Fruit fly (Drosophila melanogaster) whole organism, prepupa: ENCODE data around the gene S-Lap3.

Experiments
- CG10669 ChIP-seq: fragments of 200-800 bp; sonication (Bioruptor generic); optimal IDR thresholded peaks from 3 replicates; lab custom pipeline; 2018; ENCODE audit warnings: missing biosample characterization, mild to moderate bottlenecking, missing genetic modification characterization, moderate library complexity
- CG6276 ChIP-seq: fragments of 200-800 bp; sonication (Bioruptor generic); optimal IDR thresholded peaks from 2 replicates; lab custom pipeline; 2017; ENCODE audit warnings: missing biosample characterization, mild to moderate bottlenecking, missing genetic modification characterization
- CG6792 ChIP-seq: fragments of 200-800 bp; sonication (Bioruptor generic); optimal IDR thresholded peaks from 3 replicates; lab custom pipeline; 2016; ENCODE audit warnings: missing biosample characterization, missing genetic modification characterization
- Sox15 ChIP-seq: fragments of 200-800 bp; sonication (Bioruptor generic); optimal IDR thresholded peaks from 3 replicates; lab custom pipeline; 2016; ENCODE audit warnings: missing biosample characterization, missing genetic modification characterization
- esn ChIP-seq: fragments of 200-800 bp; sonication (Bioruptor generic); optimal IDR thresholded peaks from 2 replicates; lab custom pipeline; 2016; ENCODE audit warnings: missing biosample characterization, mild to moderate bottlenecking, missing genetic modification characterization, moderate library complexity
- salr ChIP-seq, 2 experiments: fragments of 200-800 bp; sonication (Bioruptor generic); optimal IDR thresholded peaks; 3 replicates each; lab custom pipeline; 2016 to 2018; ENCODE audit warnings: missing biosample characterization in 2 of 2, missing genetic modification characterization in 2 of 2, mild to moderate bottlenecking in 1 of 2
- spab ChIP-seq: fragments of 200-800 bp; sonication (Bioruptor generic); optimal IDR thresholded peaks from 2 replicates; lab custom pipeline; 2017; ENCODE audit warnings: missing biosample characterization, mild to moderate bottlenecking, missing genetic modification characterization, missing genetic modification reagents

Gene S-Lap3

DNA sequence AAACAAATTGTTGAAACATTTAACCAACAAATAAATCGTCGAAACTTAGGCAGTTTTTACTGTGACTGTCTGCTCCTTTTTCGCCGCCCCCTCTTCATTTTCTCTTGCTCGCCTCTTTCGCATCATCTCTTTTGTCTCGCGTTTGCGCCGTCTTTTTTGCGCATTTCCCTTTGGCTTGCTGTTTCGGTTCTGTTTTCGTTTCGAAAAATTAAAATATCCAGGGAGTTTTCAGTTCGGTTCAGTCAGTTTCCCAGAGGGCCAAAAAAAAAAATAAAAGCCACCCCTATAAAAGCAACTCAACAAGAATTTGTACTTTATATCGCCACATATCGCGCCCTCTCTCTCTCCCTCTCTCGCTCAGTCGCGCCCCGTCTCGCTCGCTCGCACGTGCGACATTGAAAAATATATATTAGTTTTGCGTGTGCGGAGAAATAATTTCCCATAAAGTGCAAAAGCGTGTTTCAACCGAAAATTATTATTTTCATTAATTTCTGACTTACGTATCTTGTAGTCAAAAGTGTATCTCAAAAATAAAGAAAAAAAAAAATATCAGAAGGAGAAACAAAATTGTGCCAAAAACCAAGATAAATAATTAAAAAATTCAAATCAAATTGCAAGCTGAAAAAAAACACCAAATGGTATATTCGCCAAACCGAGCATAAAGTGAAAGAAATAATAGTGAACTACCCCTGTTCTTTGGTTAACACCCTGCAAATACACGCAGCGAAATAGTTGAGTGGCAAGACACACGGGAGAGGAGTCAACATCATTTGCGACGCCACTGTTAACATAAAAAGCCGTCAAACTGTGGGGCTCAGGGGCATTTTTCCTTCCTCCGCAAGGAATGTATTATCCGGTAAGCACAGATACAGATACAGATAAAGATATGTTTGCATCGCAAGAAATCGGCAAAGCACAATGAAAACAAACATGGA is 52.7 kb downstream of the S-Lap3 start (continued):
- TF ChIP-seq CG6276 (GFP tag; lab: Kevin White, UChicago) (no peak), salr (GFP tag; optimal IDR thresholded peaks at IDR 0.05; lab: Kevin White, UChicago) (no peak), esn (GFP tag; lab: Kevin White, UChicago) (no peak), Sox15 (GFP tag; lab: Kevin White, UChicago) (no peak), CG10669 (GFP tag; lab: Kevin White, UChicago) (no peak), CG6792 (GFP tag; lab: Kevin White, UChicago) (no peak), spab (GFP tag; lab: Kevin White, UChicago) (no peak)
- TF ChIP-seq, all 60 proteins: peak for 7
